Fruit fly (Drosophila melanogaster): ENCODE results near the gene CG14196.

DNA sequence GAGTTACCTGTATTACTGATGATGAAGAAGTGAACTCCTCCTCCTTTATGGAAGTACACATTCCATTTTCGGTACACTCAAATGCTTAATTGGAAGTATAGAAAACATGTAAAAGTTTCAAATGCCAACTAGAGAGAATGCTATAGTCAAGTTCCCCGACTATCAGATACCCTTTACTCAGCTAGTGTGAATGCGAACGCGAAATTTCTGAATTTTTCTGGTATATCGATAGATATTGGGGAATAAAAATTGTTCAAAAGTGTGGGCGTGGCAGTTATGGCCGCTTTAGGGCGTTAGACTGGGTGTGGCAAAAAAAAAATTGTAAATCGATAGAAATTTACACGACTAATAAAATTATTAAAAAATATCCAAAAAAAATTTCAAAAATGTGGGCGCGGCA, 50.0 kb downstream of the CG14196 start:
- no peak for TF ChIP-seq insv (optimal IDR thresholded peaks at IDR 0.05)
- no peak for TF ChIP-seq psq (optimal IDR thresholded peaks at IDR 0.05)
- no peak for TF ChIP-seq ttk (optimal IDR thresholded peaks at IDR 0.05)
